Worm (Caenorhabditis elegans): ENCODE measurements around the gene srlf-12.
A peak's percentile ranks its signal among the peaks of the same experiment; 100 is the strongest.

Gene srlf-12

ce11 chrIV:10855049-10855448 is 36.8 kb downstream of the srlf-12 start, which contains the start of gene T11G6.3 (continued):
- no peak for TF ChIP-seq pag-3 (tag; optimal IDR thresholded peaks at IDR 0.05; ENCODE audit: borderline replicate concordance, insufficient read depth)
- no peak for TF ChIP-seq rnt-1 (tag; optimal IDR thresholded peaks at IDR 0.05)
- TF ChIP-seq snu-23 (GFP tag; optimal IDR thresholded peaks at IDR 0.05), result peak; percentile 19
- no peak for TF ChIP-seq hpl-2 (GFP tag; optimal IDR thresholded peaks at IDR 0.05)
- TF ChIP-seq F16B12.6 (tag; optimal IDR thresholded peaks at IDR 0.05), result no peak
- TF ChIP-seq fkh-4 (tag; optimal IDR thresholded peaks at IDR 0.05; ENCODE audit: borderline replicate concordance), result no peak
- TF ChIP-seq elt-2 (tag; optimal IDR thresholded peaks at IDR 0.05), result no peak
- no peak for TF ChIP-seq ceh-90 (tag; optimal IDR thresholded peaks at IDR 0.05)
- no peak for TF ChIP-seq jun-1 (tag; optimal IDR thresholded peaks at IDR 0.05)
- no peak for TF ChIP-seq nhr-90 (tag; optimal IDR thresholded peaks at IDR 0.05; ENCODE audit: poor library complexity)
- no peak for TF ChIP-seq lir-3 (tag; optimal IDR thresholded peaks at IDR 0.05; ENCODE audit: poor library complexity)
- TF ChIP-seq ztf-11 (tag; optimal IDR thresholded peaks at IDR 0.05), result no peak
- no peak for TF ChIP-seq C16A3.4 (tag; optimal IDR thresholded peaks at IDR 0.05)
- no peak for TF ChIP-seq lin-39 (tag; optimal IDR thresholded peaks at IDR 0.05)
- no peak for TF ChIP-seq skn-1 (tag; optimal IDR thresholded peaks at IDR 0.05)
- TF ChIP-seq lin-14 (GFP tag; optimal IDR thresholded peaks at IDR 0.05), result peak; percentile 41
- peak; percentile 4 for TF ChIP-seq nhr-71 (tag; optimal IDR thresholded peaks at IDR 0.05)
- TF ChIP-seq vab-15 (tag; optimal IDR thresholded peaks at IDR 0.05), result no peak
- peak; percentile 34 for TF ChIP-seq blmp-1 (tag; optimal IDR thresholded peaks at IDR 0.05)
- no peak for TF ChIP-seq mef-2 (tag; optimal IDR thresholded peaks at IDR 0.05)
- no peak for TF ChIP-seq zip-4 (GFP tag; optimal IDR thresholded peaks at IDR 0.05)
- TF ChIP-seq irx-1 (tag; optimal IDR thresholded peaks at IDR 0.05), result no peak
- no peak for TF ChIP-seq ztf-4 (tag; optimal IDR thresholded peaks at IDR 0.05)
- no peak for TF ChIP-seq alr-1 (tag; optimal IDR thresholded peaks at IDR 0.05; ENCODE audit: borderline replicate concordance)
- no peak for TF ChIP-seq sup-37 (GFP tag; optimal IDR thresholded peaks at IDR 0.05)
- TF ChIP-seq ceh-82 (tag; optimal IDR thresholded peaks at IDR 0.05), result no peak
- TF ChIP-seq fos-1 (tag; optimal IDR thresholded peaks at IDR 0.05), result no peak
- TF ChIP-seq hlh-4 (tag; optimal IDR thresholded peaks at IDR 0.05), result no peak
- TF ChIP-seq nhr-20 (tag; optimal IDR thresholded peaks at IDR 0.05), result peak; percentile 19
- TF ChIP-seq nhr-85 (tag), result peak; percentile 66
- TF ChIP-seq lsy-2 (tag; optimal IDR thresholded peaks at IDR 0.05), result peak in 1 of 2 experiments; percentile 7
- TF ChIP-seq ces-1 (GFP tag; optimal IDR thresholded peaks at IDR 0.05), result no peak
- no peak for TF ChIP-seq aha-1 (tag; optimal IDR thresholded peaks at IDR 0.05)
- no peak for TF ChIP-seq sptf-1 (tag; optimal IDR thresholded peaks at IDR 0.05)
- no peak for TF ChIP-seq nhr-77 (tag; optimal IDR thresholded peaks at IDR 0.05)
- no peak for TF ChIP-seq xbp-1 (tag; optimal IDR thresholded peaks at IDR 0.05)
- TF ChIP-seq mep-1 (tag; optimal IDR thresholded peaks at IDR 0.05), result no peak
- TF ChIP-seq dpl-1 (GFP tag; optimal IDR thresholded peaks at IDR 0.05), result no peak
- peak; percentile 17 for TF ChIP-seq tbx-2 (tag; optimal IDR thresholded peaks at IDR 0.05)
- TF ChIP-seq tlp-1 (tag; optimal IDR thresholded peaks at IDR 0.05), result no peak
- TF ChIP-seq dsc-1 (tag; optimal IDR thresholded peaks at IDR 0.05), result no peak
- TF ChIP-seq ets-5 (GFP tag; IDR thresholded peaks at IDR 0.05), result no peak

DNA sequence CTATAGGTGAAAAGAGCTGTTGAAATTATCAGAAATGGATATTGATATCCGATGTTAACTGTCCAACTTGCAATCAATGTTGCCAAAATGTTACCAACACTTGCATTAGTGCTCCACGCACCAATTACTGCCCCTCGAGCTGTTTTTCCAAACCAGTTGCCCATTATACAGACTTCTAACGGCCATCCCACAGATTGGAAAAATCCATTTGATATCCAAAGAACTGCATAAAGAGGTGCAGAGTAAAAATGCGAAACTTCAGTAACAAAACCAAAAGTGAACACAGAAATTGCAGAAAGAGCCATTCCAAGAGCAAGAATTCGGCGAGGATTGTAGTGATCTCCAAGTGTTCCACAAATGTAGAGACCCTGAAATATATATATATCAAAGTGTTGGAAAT is 37.9 kb downstream of the srlf-12 start:
- TF ChIP-seq efl-1 (optimal IDR thresholded peaks at IDR 0.05) (no peak), efl-1 (GFP tag; optimal IDR thresholded peaks at IDR 0.05 in 1 of 2) (peak in 1 of 2 experiments; percentile 69), dpl-1 (GFP tag; optimal IDR thresholded peaks at IDR 0.05) (no peak), zag-1 (tag; optimal IDR thresholded peaks at IDR 0.05) (no peak)

Data from whole organism, L1 larva.